Fruit fly (Drosophila melanogaster) whole organism, embryonic: ENCODE data around the gene Cdk1.
A peak's percentile ranks its signal among the peaks of the same experiment; 100 is the strongest.

Experiments
- Atf-2 ChIP-seq: fragments of 200-800 bp; sonication (Bioruptor generic); optimal IDR thresholded peaks from 2 replicates; lab custom pipeline; 2016; ENCODE audit warnings: missing biosample characterization, missing genetic modification characterization
- Bdp1 ChIP-seq: fragments of 200-800 bp; sonication (Bioruptor generic); optimal IDR thresholded peaks from 3 replicates; lab custom pipeline; 2016; ENCODE audit warnings: missing biosample characterization, missing genetic modification characterization
- Bgb ChIP-seq: fragments of 200-800 bp; sonication (Bioruptor generic); IDR thresholded peaks from 2 replicates; pipeline ENCODE4 v1.3.6; 2022; ENCODE audit warnings: missing biosample characterization, missing genetic modification characterization; ENCODE audit not compliant: partially characterized antibody
- CG11247 ChIP-seq: fragments of 200-800 bp; sonication (Bioruptor generic); IDR thresholded peaks from 2 replicates; pipeline ENCODE4 v1.3.6; 2022; ENCODE audit warnings: missing biosample characterization, missing genetic modification characterization
- CG12155 ChIP-seq: fragments of 200-800 bp; sonication (Bioruptor generic); optimal IDR thresholded peaks from 3 replicates; lab custom pipeline; 2016; ENCODE audit warnings: missing biosample characterization, missing genetic modification characterization
- CG13894 ChIP-seq: fragments of 200-800 bp; sonication (Bioruptor generic); optimal IDR thresholded peaks from 3 replicates; lab custom pipeline; 2018; ENCODE audit warnings: missing biosample characterization, mild to moderate bottlenecking, missing genetic modification characterization, moderate library complexity
- CG15514 ChIP-seq: fragments of 200-800 bp; sonication (Bioruptor generic); optimal IDR thresholded peaks from 3 replicates; lab custom pipeline; 2017; ENCODE audit warnings: missing biosample characterization, missing genetic modification characterization, mild to moderate bottlenecking, moderate library complexity, missing genetic modification reagents
- CG15601 ChIP-seq: fragments of 200-800 bp; sonication (Bioruptor generic); optimal IDR thresholded peaks from 3 replicates; lab custom pipeline; 2019; ENCODE audit warnings: missing biosample characterization, mild to moderate bottlenecking, missing genetic modification characterization, moderate library complexity
- CG16863 ChIP-seq: fragments of 200-800 bp; sonication (Bioruptor generic); optimal IDR thresholded peaks from 3 replicates; lab custom pipeline; 2016; ENCODE audit warnings: missing biosample characterization, missing genetic modification characterization
- CG17829 ChIP-seq: fragments of 200-800 bp; optimal IDR thresholded peaks from 2 replicates; lab custom pipeline; 2019; ENCODE audit warnings: missing biosample characterization, mild to moderate bottlenecking, missing genetic modification characterization, moderate library complexity
- CG2129 ChIP-seq: fragments of 200-800 bp; sonication (Bioruptor generic); IDR thresholded peaks from 2 replicates; pipeline ENCODE4 v1.3.6; 2022; ENCODE audit warnings: missing biosample characterization, missing genetic modification characterization; ENCODE audit not compliant: partially characterized antibody
- CG34224 ChIP-seq: fragments of 200-800 bp; sonication (Bioruptor generic); IDR thresholded peaks from 3 replicates; pipeline ENCODE4 v1.3.6; 2022; ENCODE audit warnings: missing biosample characterization, missing genetic modification characterization; ENCODE audit not compliant: partially characterized antibody
- CG34376 ChIP-seq: fragments of 200-800 bp; sonication (Bioruptor generic); optimal IDR thresholded peaks from 2 replicates; lab custom pipeline; 2018; ENCODE audit warnings: missing biosample characterization, mild to moderate bottlenecking, missing genetic modification characterization
- CG5180 ChIP-seq: fragments of 200-800 bp; sonication (Bioruptor generic); optimal IDR thresholded peaks from 3 replicates; lab custom pipeline; 2017; ENCODE audit warnings: missing biosample characterization, missing genetic modification characterization, mild to moderate bottlenecking, moderate library complexity, missing genetic modification reagents
- CG5953 ChIP-seq: fragments of 200-800 bp; sonication (Bioruptor generic); IDR thresholded peaks from 2 replicates; pipeline ENCODE4 v1.3.6; 2022; ENCODE audit warnings: missing biosample characterization, missing genetic modification characterization
- CG9727 ChIP-seq: fragments of 200-800 bp; sonication (Bioruptor generic); optimal IDR thresholded peaks from 3 replicates; lab custom pipeline; 2017; ENCODE audit warnings: missing biosample characterization, mild to moderate bottlenecking, missing genetic modification characterization
- Dll ChIP-seq: fragments of 200-800 bp; sonication (Bioruptor generic); IDR thresholded peaks from 4 replicates; pipeline ENCODE4 v1.3.6; 2022; ENCODE audit warnings: missing biosample characterization, missing genetic modification characterization; ENCODE audit not compliant: partially characterized antibody
- E2f1 ChIP-seq: fragments of 200-800 bp; sonication (Bioruptor generic); IDR thresholded peaks from 2 replicates; pipeline ENCODE4 v1.3.6; 2022; ENCODE audit warnings: missing biosample characterization, missing genetic modification characterization
- HHEX ChIP-seq: fragments of 200-800 bp; sonication (Bioruptor generic); optimal IDR thresholded peaks from 3 replicates; lab custom pipeline; 2017; ENCODE audit warnings: missing biosample characterization, mild to moderate bottlenecking, missing genetic modification characterization, missing genetic modification reagents
- Hsf ChIP-seq: fragments of 200-800 bp; sonication (Bioruptor generic); optimal IDR thresholded peaks from 3 replicates; lab custom pipeline; 2016; ENCODE audit warnings: missing biosample characterization, missing genetic modification characterization
- MBD-R2 ChIP-seq: fragments of 200-800 bp; sonication (Bioruptor generic); IDR thresholded peaks from 2 replicates; pipeline ENCODE4 v1.3.6; 2022; ENCODE audit warnings: missing biosample characterization, missing genetic modification characterization
- Mes4 ChIP-seq: fragments of 200-800 bp; sonication (Bioruptor generic); optimal IDR thresholded peaks from 2 replicates; lab custom pipeline; 2016; ENCODE audit warnings: missing biosample characterization, missing genetic modification characterization
- Oli ChIP-seq: fragments of 200-800 bp; sonication (Bioruptor generic); optimal IDR thresholded peaks from 2 replicates; lab custom pipeline; 2018; ENCODE audit warnings: missing biosample characterization, mild to moderate bottlenecking, missing genetic modification characterization, moderate library complexity
- Optix ChIP-seq: fragments of 200-800 bp; sonication (Bioruptor generic); IDR thresholded peaks from 3 replicates; pipeline ENCODE4 v1.3.6; 2022; ENCODE audit warnings: missing biosample characterization, missing genetic modification characterization
- Poxn ChIP-seq: fragments of 200-800 bp; sonication (Bioruptor generic); IDR thresholded peaks from 2 replicates; pipeline ENCODE4 v1.3.6; 2022; ENCODE audit warnings: missing biosample characterization, missing genetic modification characterization
- Ptx1 ChIP-seq: fragments of 200-800 bp; sonication (Bioruptor generic); IDR thresholded peaks from 2 replicates; pipeline ENCODE4 v1.3.6; 2022; ENCODE audit warnings: missing biosample characterization, missing genetic modification characterization
- Ravus ChIP-seq: fragments of 200-800 bp; sonication (Bioruptor generic); IDR thresholded peaks from 2 replicates; pipeline ENCODE4 v1.3.6; 2022; ENCODE audit warnings: missing biosample characterization, missing genetic modification characterization
- Six4 ChIP-seq: fragments of 200-800 bp; sonication (Bioruptor generic); optimal IDR thresholded peaks from 2 replicates; lab custom pipeline; 2016; ENCODE audit warnings: missing biosample characterization, missing genetic modification characterization
- Sox102F ChIP-seq: fragments of 200-800 bp; sonication (Bioruptor generic); optimal IDR thresholded peaks from 2 replicates; lab custom pipeline; 2018; ENCODE audit warnings: missing biosample characterization, mild to moderate bottlenecking, missing genetic modification characterization, moderate library complexity
- Sry-β ChIP-seq: fragments of 200-800 bp; sonication (Bioruptor generic); optimal IDR thresholded peaks from 2 replicates; lab custom pipeline; 2018; ENCODE audit warnings: missing biosample characterization, mild to moderate bottlenecking, missing genetic modification characterization, moderate library complexity
- Tbp ChIP-seq: fragments of >200 bp; optimal IDR thresholded peaks from 2 replicates; lab custom pipeline; 2018; ENCODE audit warnings: missing biosample characterization, missing genetic modification characterization
- abd-A ChIP-seq: fragments of 200-800 bp; sonication (Bioruptor generic); optimal IDR thresholded peaks from 3 replicates; lab custom pipeline; 2019; ENCODE audit warnings: missing biosample characterization, mild to moderate bottlenecking, missing genetic modification characterization, moderate library complexity
- az2 ChIP-seq: fragments of 200-800 bp; sonication (Bioruptor generic); optimal IDR thresholded peaks from 3 replicates; lab custom pipeline; 2016; ENCODE audit warnings: missing biosample characterization, missing genetic modification characterization
- br ChIP-seq: fragments of >200 bp; optimal IDR thresholded peaks from 2 replicates; lab custom pipeline; 2017
- corto ChIP-seq: fragments of 200-800 bp; sonication (Bioruptor generic); optimal IDR thresholded peaks from 2 replicates; lab custom pipeline; 2016; ENCODE audit warnings: missing biosample characterization, mild to moderate bottlenecking, missing genetic modification characterization, moderate library complexity
- fd96Cb ChIP-seq: fragments of 200-800 bp; sonication (Bioruptor generic); optimal IDR thresholded peaks from 2 replicates; lab custom pipeline; 2018; ENCODE audit warnings: missing biosample characterization, mild to moderate bottlenecking, missing genetic modification characterization, moderate library complexity
- gce ChIP-seq: fragments of 200-800 bp; sonication (Bioruptor generic); IDR thresholded peaks from 3 replicates; pipeline ENCODE4 v1.3.6; 2022; ENCODE audit warnings: missing biosample characterization, missing genetic modification characterization
- grau ChIP-seq: fragments of 200-800 bp; optimal IDR thresholded peaks from 3 replicates; lab custom pipeline; 2019; ENCODE audit warnings: missing biosample characterization, mild to moderate bottlenecking, missing genetic modification characterization, moderate library complexity
- h ChIP-seq: fragments of >200 bp; optimal IDR thresholded peaks from 2 replicates; lab custom pipeline; 2017
- hbn ChIP-seq: fragments of 200-800 bp; sonication (Bioruptor generic); IDR thresholded peaks from 2 replicates; pipeline ENCODE4 v1.3.6; 2022; ENCODE audit warnings: missing biosample characterization, missing genetic modification characterization; ENCODE audit not compliant: partially characterized antibody
- kah ChIP-seq: fragments of 200-800 bp; sonication (Bioruptor generic); optimal IDR thresholded peaks from 2 replicates; lab custom pipeline; 2018; ENCODE audit warnings: missing biosample characterization, mild to moderate bottlenecking, missing genetic modification characterization
- ken ChIP-seq: fragments of 200-800 bp; sonication (Bioruptor generic); IDR thresholded peaks from 3 replicates; pipeline ENCODE4 v1.3.6; 2022; ENCODE audit warnings: missing biosample characterization, missing genetic modification characterization
- knrl ChIP-seq: fragments of 200-800 bp; sonication (Bioruptor generic); IDR thresholded peaks from 3 replicates; pipeline ENCODE4 v1.3.6; 2022; ENCODE audit warnings: missing biosample characterization, missing genetic modification characterization; ENCODE audit not compliant: partially characterized antibody
- p53 ChIP-seq: fragments of 200-800 bp; sonication (Bioruptor generic); optimal IDR thresholded peaks from 2 replicates; lab custom pipeline; 2016; ENCODE audit warnings: missing biosample characterization, missing genetic modification characterization
- sna ChIP-seq: fragments of 200-800 bp; sonication (Bioruptor generic); IDR thresholded peaks from 2 replicates; pipeline ENCODE4 v1.3.6; 2022; ENCODE audit warnings: missing biosample characterization, missing genetic modification characterization; ENCODE audit not compliant: partially characterized antibody
- stc ChIP-seq: fragments of 200-800 bp; sonication (Bioruptor generic); IDR thresholded peaks from 2 replicates; pipeline ENCODE4 v1.3.6; 2022; ENCODE audit warnings: missing biosample characterization, missing genetic modification characterization
- tgo ChIP-seq: fragments of 200-800 bp; sonication (Bioruptor generic); IDR thresholded peaks from 3 replicates; pipeline ENCODE4 v1.3.6; 2022; ENCODE audit warnings: missing biosample characterization, missing genetic modification characterization
- tin ChIP-seq: fragments of 200-800 bp; sonication (Bioruptor generic); optimal IDR thresholded peaks from 3 replicates; lab custom pipeline; 2016; ENCODE audit warnings: missing biosample characterization, missing genetic modification characterization
- zfh1 ChIP-seq: fragments of 200-800 bp; sonication (Bioruptor generic); IDR thresholded peaks from 3 replicates; pipeline ENCODE4 v1.3.6; 2022; ENCODE audit warnings: missing biosample characterization, missing genetic modification characterization

Gene Cdk1

DNA sequence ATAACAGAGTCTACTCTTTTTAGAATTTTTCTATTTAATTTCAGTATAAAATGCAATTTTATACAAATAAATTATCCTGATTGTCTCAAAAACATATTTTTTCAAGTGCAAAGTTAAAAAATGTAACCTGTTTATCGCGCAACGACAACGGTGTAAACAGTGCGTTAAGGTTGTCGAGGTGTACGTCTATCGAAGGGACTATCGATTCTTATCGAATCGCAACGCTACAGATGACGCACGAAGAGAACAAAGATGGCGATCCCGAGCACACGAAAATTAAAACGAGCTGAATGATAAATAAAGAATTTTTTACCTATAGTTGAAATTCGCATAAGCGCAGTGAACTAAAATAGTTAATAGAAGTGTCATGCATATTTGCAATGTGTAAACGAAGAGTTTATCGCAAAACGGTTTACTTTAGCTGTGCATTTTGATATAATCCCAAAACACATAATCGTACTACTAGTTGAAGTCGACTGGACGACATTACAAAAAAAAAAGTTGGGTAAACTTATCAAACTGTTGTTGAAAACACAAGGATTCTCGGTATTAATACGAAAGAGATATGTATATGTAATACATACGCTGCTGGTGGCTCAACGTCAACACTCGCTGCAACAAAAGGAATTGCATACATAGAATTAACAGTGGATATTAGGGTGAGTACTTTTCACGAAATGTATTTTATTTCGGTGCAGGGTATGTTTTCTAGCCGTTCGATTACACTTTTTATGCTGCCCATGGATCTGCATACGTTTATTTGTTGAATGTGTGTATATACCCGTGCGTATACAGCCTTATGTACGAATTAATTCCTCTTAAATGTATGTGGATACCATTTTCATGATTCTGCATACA, 2.0 kb upstream of the Cdk1 start, which contains the start of gene da (continued):
- TF ChIP-seq CG13894 (tag; lab: Kevin White, UChicago) (peak; percentile 53), CG11247 (GFP tag; lab: Robert Waterston, UW) (peak; percentile 54; the same call in 1 of the 2 replicates), Bdp1 (GFP tag; lab: Kevin White, UChicago) (no peak), h (lab: Kevin White, UChicago) (no peak), tgo (GFP tag; lab: Robert Waterston, UW) (peak; percentile 57; the same call in 1 of the 3 replicates), Six4 (GFP tag; lab: Kevin White, UChicago) (peak; percentile 15), CG15514 (GFP tag; lab: Kevin White, UChicago) (peak; percentile 81), fd96Cb (tag; lab: Kevin White, UChicago) (peak; percentile 64), ken (GFP tag; lab: Robert Waterston, UW) (peak; percentile 49; the same call in 1 of the 3 replicates), gce (GFP tag; lab: Robert Waterston, UW) (no peak; the same call in 2 of the 3 replicates), Hsf (GFP tag; lab: Kevin White, UChicago) (peak; percentile 73), Poxn (no peak), Dll (peak; percentile 46; the same call in 2 of the 4 replicates), p53 (GFP tag; lab: Kevin White, UChicago) (peak; percentile 12), E2f1 (GFP tag; lab: Robert Waterston, UW) (peak; percentile 50; the same call in 1 of the 2 replicates), CG2129 (GFP tag; lab: Robert Waterston, UW) (no peak), Sry-β (GFP tag; lab: Kevin White, UChicago) (no peak), Sox102F (no peak), zfh1 (peak; percentile 40; the same call in 1 of the 3 replicates), Bgb (peak; percentile 49; the same call in 1 of the 2 replicates), HHEX (peak; percentile 40), Tbp (GFP tag; lab: Kevin White, UChicago) (no peak), kah (GFP tag; lab: Kevin White, UChicago) (peak; percentile 7), corto (GFP tag; lab: Kevin White, UChicago) (no peak), CG5180 (GFP tag; lab: Kevin White, UChicago) (no peak), CG9727 (GFP tag; lab: Kevin White, UChicago) (peak; percentile 40), Atf-2 (GFP tag; lab: Kevin White, UChicago) (no peak), CG17829 (peak; percentile 76), CG34376 (peak; percentile 16), Optix (no peak), az2 (GFP tag; lab: Kevin White, UChicago) (peak; percentile 68), Mes4 (GFP tag; lab: Kevin White, UChicago) (peak; percentile 30), Ravus (GFP tag; lab: Robert Waterston, UW) (no peak), CG15601 (tag; lab: Kevin White, UChicago) (peak; percentile 48), CG5953 (GFP tag; lab: Robert Waterston, UW) (no peak), br (lab: Kevin White, UChicago) (no peak), abd-A (tag; lab: Kevin White, UChicago) (no peak), tin (GFP tag; lab: Kevin White, UChicago) (peak; percentile 62), CG16863 (peak; percentile 57), stc (GFP tag; lab: Robert Waterston, UW) (peak; percentile 70), Ptx1 (GFP tag; lab: Robert Waterston, UW) (peak; percentile 54), sna (no peak), knrl (GFP tag; lab: Robert Waterston, UW) (peak; percentile 50; the same call in 1 of the 3 replicates), grau (tag; lab: Kevin White, UChicago) (peak; percentile 69), CG34224 (GFP tag; lab: Robert Waterston, UW) (peak; percentile 68), MBD-R2 (GFP tag; lab: Robert Waterston, UW) (peak; percentile 61), CG12155 (GFP tag; lab: Kevin White, UChicago) (peak; percentile 50), hbn (GFP tag; lab: Robert Waterston, UW) (peak; percentile 41), Oli (tag; lab: Kevin White, UChicago) (no peak)
